Worm (Caenorhabditis elegans): ENCODE data around the gene K08E7.4.

K08E7.4 gene

DNA sequence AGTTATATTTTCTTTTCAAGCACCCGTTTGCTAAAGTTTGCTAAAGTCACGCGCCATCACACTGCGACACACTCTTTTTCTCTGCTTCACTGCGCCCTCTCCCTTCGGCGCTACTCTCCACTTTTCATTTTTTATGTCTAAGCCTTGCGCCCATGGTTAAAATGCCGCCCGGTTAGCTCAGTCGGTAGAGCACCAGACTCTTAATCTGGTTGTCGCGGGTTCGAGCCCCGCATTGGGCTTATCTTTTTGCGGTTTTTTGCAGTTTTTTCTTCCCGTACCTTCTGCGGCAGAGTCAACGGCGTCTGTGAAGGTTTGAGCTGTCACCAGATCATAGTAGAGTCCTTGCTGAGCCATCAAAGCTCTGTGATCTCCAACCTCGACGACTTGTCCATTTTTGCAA is 23.6 kb upstream of the K08E7.4 start:
- peak; percentile 69 for TF ChIP-seq klf-2 (GFP tag; conservative IDR thresholded peaks at IDR 0.05)
- peak; percentile 51; the same call in 1 of the 2 replicates for TF ChIP-seq ref-1 (GFP tag; conservative IDR thresholded peaks at IDR 0.05)
- peak; percentile 59 for TF ChIP-seq cog-1 (tag; optimal IDR thresholded peaks at IDR 0.05)
- TF ChIP-seq flt-1 (GFP tag; IDR thresholded peaks at IDR 0.05) = peak; percentile 63
- peak; percentile 76 for TF ChIP-seq T22C8.4 (GFP tag; IDR thresholded peaks at IDR 0.05)
- TF ChIP-seq ztf-29 (GFP tag; IDR thresholded peaks at IDR 0.05) = peak; percentile 71; the same call in 1 of the 2 replicates
- peak; percentile 49 for TF ChIP-seq med-1 (GFP tag; optimal IDR thresholded peaks at IDR 0.05; ENCODE audit: insufficient read depth)
- peak; percentile 88 for TF ChIP-seq ztf-23 (GFP tag; IDR thresholded peaks at IDR 0.05)
- peak; percentile 80 for TF ChIP-seq tab-1 (GFP tag; IDR thresholded peaks at IDR 0.05)

DNA sequence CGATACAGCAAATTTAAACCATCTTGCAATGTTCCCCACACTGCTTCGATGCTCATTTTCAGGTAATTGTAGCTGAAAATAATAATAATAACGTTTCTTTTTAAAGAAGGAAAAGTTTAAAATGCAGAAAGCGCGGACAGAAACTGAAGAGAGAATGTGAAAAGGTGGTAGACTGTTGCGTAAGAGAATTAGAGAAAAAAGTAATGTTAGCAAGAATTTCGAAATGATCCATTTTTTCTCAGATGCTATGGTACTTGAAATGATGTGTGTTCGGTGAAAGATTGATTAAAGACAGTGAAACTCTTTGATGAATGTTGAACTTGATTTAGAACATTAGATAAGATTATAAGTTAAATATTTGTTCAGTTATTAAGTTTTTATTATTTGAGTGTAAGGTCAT is 19.4 kb upstream of the K08E7.4 start, which contains the start of gene cul-6:
Gene cul-6 (minus strand): TSS at position 79 of the 400 bp plus-strand sequence.
- no peak for TF ChIP-seq flt-1 (GFP tag; IDR thresholded peaks at IDR 0.05)
- TF ChIP-seq ztf-29 (GFP tag; IDR thresholded peaks at IDR 0.05) = no peak
- TF ChIP-seq T22C8.4 (GFP tag; IDR thresholded peaks at IDR 0.05) = no peak
- no peak for TF ChIP-seq ref-1 (GFP tag; conservative IDR thresholded peaks at IDR 0.05)
- no peak for TF ChIP-seq tab-1 (GFP tag; IDR thresholded peaks at IDR 0.05)
- TF ChIP-seq med-1 (GFP tag; optimal IDR thresholded peaks at IDR 0.05; ENCODE audit: insufficient read depth) = no peak
- TF ChIP-seq ztf-23 (GFP tag; IDR thresholded peaks at IDR 0.05) = no peak
- TF ChIP-seq cog-1 (tag; optimal IDR thresholded peaks at IDR 0.05) = no peak
- no peak for TF ChIP-seq klf-2 (GFP tag; conservative IDR thresholded peaks at IDR 0.05)

DNA sequence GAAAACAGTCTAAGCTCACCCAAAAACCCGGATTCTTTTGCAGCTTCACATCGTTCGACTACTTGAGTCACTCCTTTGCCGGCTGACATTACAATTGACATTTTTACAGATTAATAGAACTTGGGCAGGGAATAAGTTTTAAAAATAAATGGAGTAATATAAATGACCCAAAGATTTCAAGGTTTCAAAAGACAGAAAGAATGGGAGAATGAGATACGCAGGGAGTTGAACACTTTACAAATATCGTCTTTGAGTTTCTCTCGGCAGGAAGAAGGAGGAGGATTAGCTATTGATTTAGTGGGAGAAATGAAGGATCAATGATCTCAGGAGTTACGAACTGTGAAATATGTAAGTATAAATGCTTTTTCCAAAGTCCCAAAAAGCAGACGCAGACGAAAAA is 15.0 kb upstream of the K08E7.4 start, which contains the start of gene K08E7.8:
Gene K08E7.8 (minus strand): TSS at position 101 of the 400 bp plus-strand sequence.
- TF ChIP-seq med-1 (GFP tag; optimal IDR thresholded peaks at IDR 0.05; ENCODE audit: insufficient read depth) = no peak
- TF ChIP-seq tab-1 (GFP tag; IDR thresholded peaks at IDR 0.05) = no peak
- TF ChIP-seq klf-2 (GFP tag; conservative IDR thresholded peaks at IDR 0.05) = no peak

DNA sequence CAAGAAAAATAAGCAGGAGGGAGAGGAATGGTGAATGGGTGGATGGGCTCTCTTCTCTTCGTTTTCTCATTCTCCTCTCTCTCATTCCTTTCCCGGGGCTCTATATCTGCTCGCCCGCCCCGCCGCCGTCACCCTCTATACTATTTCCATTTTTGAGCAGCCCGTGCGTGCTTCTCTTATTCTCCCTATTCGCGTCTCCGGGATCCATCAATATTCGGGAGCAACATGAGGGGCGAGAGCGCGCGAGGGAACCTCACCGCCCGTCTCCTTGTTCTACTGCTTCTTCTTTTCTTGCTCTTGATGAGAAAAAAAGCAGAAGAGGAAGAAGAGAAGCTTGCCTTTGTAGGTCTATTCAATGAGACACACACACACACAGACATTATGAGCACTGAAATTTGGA is 13.2 kb upstream of the K08E7.4 start:
- TF ChIP-seq flt-1 (GFP tag; IDR thresholded peaks at IDR 0.05) = no peak
- TF ChIP-seq med-1 (GFP tag; optimal IDR thresholded peaks at IDR 0.05; ENCODE audit: insufficient read depth) = no peak
- TF ChIP-seq T22C8.4 (GFP tag; IDR thresholded peaks at IDR 0.05) = no peak
- TF ChIP-seq ztf-29 (GFP tag; IDR thresholded peaks at IDR 0.05) = no peak
- 0 out of 2 replicates have a peak, but pooled peaks have one; percentile 44 for TF ChIP-seq ref-1 (GFP tag; conservative IDR thresholded peaks at IDR 0.05)
- 0 out of 2 replicates have a peak, but pooled peaks have one; percentile 6 for TF ChIP-seq ztf-23 (GFP tag; IDR thresholded peaks at IDR 0.05)

DNA sequence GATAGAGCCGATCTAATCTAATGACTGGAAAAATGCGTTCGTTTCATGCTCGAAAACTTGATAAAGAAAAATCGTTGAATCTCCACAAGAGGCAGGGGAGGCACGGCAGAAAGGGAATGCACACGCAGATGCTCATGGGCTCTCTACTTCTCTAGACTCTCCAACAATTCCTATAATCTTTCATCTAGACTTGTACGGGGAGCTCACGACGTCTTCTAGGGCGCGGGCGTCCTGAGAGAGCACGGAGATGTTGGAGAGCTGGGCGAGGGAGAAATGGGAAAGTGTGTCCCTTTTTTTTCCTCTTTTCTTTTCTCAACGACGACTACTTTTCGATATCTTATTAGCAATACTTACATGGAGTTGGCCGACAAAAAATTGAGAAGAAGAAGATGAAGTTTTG is 12.2 kb upstream of the K08E7.4 start:
- no peak for TF ChIP-seq ref-1 (GFP tag; conservative IDR thresholded peaks at IDR 0.05)
- TF ChIP-seq flt-1 (GFP tag; IDR thresholded peaks at IDR 0.05) = no peak
- TF ChIP-seq tab-1 (GFP tag; IDR thresholded peaks at IDR 0.05) = no peak
- TF ChIP-seq med-1 (GFP tag; optimal IDR thresholded peaks at IDR 0.05; ENCODE audit: insufficient read depth) = no peak
- TF ChIP-seq ztf-29 (GFP tag; IDR thresholded peaks at IDR 0.05) = no peak
- TF ChIP-seq ztf-23 (GFP tag; IDR thresholded peaks at IDR 0.05) = no peak
- no peak for TF ChIP-seq cog-1 (tag; optimal IDR thresholded peaks at IDR 0.05)
- TF ChIP-seq klf-2 (GFP tag; conservative IDR thresholded peaks at IDR 0.05) = no peak
- no peak for TF ChIP-seq T22C8.4 (GFP tag; IDR thresholded peaks at IDR 0.05)

DNA sequence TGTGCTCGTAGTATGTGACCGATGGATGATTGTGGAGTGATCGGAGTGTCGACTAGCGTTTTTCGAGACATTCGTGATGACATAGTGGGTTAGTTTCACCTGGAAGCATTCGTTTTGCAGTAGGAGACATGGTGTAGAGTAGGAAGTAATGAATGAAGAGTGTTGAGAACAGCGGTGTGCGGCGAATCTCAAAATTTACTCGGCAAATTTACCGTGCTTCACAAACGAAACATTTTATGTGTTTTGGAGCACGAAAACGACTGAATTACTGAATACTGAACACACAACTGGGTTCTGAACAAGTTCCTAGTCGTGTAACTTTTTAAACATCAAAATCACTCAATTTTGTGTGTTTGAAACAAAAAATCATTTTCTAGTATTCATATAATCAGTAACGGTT is 10.1 kb upstream of the K08E7.4 start, which contains the start of gene K08E7.6:
Gene K08E7.6 (minus strand): TSS at position 101 of the 400 bp plus-strand sequence.
- TF ChIP-seq ztf-29 (GFP tag; IDR thresholded peaks at IDR 0.05) = no peak
- TF ChIP-seq tab-1 (GFP tag; IDR thresholded peaks at IDR 0.05) = no peak
- TF ChIP-seq T22C8.4 (GFP tag; IDR thresholded peaks at IDR 0.05) = no peak
- TF ChIP-seq ref-1 (GFP tag; conservative IDR thresholded peaks at IDR 0.05) = no peak
- no peak for TF ChIP-seq cog-1 (tag; optimal IDR thresholded peaks at IDR 0.05)
- TF ChIP-seq med-1 (GFP tag; optimal IDR thresholded peaks at IDR 0.05; ENCODE audit: insufficient read depth) = no peak
- TF ChIP-seq flt-1 (GFP tag; IDR thresholded peaks at IDR 0.05) = no peak
- no peak for TF ChIP-seq klf-2 (GFP tag; conservative IDR thresholded peaks at IDR 0.05)
- no peak for TF ChIP-seq ztf-23 (GFP tag; IDR thresholded peaks at IDR 0.05)

DNA sequence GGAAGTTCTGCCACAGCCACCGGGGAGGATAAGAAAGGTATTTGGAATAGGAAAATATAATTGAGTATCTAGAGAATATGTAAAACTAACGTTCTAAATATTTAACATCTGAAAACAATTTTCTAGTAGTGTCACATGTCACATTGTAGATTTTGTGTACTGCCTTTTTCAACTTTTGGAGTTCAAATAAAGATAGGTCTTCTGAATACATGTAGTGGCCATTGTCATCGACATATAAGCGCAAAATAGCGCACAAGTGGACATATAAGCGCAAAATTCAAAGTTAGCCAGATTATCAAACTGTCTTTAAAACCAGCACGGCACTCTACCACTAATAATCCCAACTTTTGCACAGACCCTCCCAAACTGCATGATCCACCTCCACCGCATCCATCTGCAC is 3.3 kb upstream of the K08E7.4 start:
- TF ChIP-seq med-1 (GFP tag; optimal IDR thresholded peaks at IDR 0.05; ENCODE audit: insufficient read depth) (no peak), ref-1 (GFP tag; conservative IDR thresholded peaks at IDR 0.05) (no peak), klf-2 (GFP tag; conservative IDR thresholded peaks at IDR 0.05) (no peak), cog-1 (tag; optimal IDR thresholded peaks at IDR 0.05) (no peak), flt-1 (GFP tag; IDR thresholded peaks at IDR 0.05) (no peak), tab-1 (GFP tag; IDR thresholded peaks at IDR 0.05) (no peak), T22C8.4 (GFP tag; IDR thresholded peaks at IDR 0.05) (no peak), ztf-23 (GFP tag; IDR thresholded peaks at IDR 0.05) (no peak), ztf-29 (GFP tag; IDR thresholded peaks at IDR 0.05) (no peak)

DNA sequence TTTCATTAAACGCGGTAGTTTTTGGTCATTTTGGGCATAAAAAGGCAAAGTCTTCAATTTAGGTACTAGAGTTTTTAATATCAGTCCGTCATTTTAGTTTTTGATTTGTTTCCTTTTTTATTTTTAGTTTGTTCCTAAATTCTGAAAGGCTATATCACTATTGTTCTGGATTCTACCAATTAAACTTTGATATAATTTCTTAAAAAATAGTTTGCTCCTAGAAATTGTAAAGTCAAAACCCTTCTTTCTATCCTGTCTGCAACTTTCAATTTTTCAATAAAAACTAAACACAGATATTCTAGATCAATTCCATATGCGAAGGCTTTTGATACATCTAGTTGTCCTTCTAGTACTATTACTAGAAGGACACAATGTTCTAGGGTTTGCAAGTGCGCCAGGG is 2.1 kb upstream of the K08E7.4 start, which contains the start of gene K08E7.5:
Gene K08E7.5 (plus strand): TSS at position 301 of the 400 bp plus-strand sequence.
- TF ChIP-seq T22C8.4 (GFP tag; IDR thresholded peaks at IDR 0.05) (no peak), flt-1 (GFP tag; IDR thresholded peaks at IDR 0.05) (no peak), klf-2 (GFP tag; conservative IDR thresholded peaks at IDR 0.05) (no peak), ztf-29 (GFP tag; IDR thresholded peaks at IDR 0.05) (no peak)

DNA sequence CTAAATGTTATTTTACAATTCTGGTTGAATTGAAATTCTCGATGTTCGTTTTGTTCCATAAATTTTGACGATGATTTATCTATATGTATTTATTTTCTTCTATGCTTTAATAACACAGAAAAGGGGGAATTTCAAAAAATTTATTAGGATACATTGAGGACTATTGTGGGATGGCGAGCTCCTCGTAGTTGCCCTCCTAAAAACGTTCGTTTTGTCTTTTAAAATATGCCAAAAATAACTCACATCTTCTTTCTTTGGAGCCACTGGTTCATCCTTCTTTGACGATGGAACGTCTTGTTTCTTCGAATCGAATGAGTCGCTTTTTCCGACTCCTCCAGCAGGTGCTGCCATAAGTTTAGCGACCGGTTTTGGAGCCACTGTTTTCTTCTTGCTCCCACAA is 401 bp downstream of the K08E7.4 start:
- TF ChIP-seq T22C8.4 (GFP tag; IDR thresholded peaks at IDR 0.05) = no peak
- TF ChIP-seq ztf-29 (GFP tag; IDR thresholded peaks at IDR 0.05) = no peak
- no peak for TF ChIP-seq klf-2 (GFP tag; conservative IDR thresholded peaks at IDR 0.05)
- TF ChIP-seq med-1 (GFP tag; optimal IDR thresholded peaks at IDR 0.05; ENCODE audit: insufficient read depth) = no peak
- no peak for TF ChIP-seq ztf-23 (GFP tag; IDR thresholded peaks at IDR 0.05)
- no peak for TF ChIP-seq flt-1 (GFP tag; IDR thresholded peaks at IDR 0.05)
- no peak for TF ChIP-seq ref-1 (GFP tag; conservative IDR thresholded peaks at IDR 0.05)
- no peak for TF ChIP-seq cog-1 (tag; optimal IDR thresholded peaks at IDR 0.05)
- TF ChIP-seq tab-1 (GFP tag; IDR thresholded peaks at IDR 0.05) = no peak
